Worm (Caenorhabditis elegans): Measurements from ENCODE around the gene W04G3.7.

DNA sequence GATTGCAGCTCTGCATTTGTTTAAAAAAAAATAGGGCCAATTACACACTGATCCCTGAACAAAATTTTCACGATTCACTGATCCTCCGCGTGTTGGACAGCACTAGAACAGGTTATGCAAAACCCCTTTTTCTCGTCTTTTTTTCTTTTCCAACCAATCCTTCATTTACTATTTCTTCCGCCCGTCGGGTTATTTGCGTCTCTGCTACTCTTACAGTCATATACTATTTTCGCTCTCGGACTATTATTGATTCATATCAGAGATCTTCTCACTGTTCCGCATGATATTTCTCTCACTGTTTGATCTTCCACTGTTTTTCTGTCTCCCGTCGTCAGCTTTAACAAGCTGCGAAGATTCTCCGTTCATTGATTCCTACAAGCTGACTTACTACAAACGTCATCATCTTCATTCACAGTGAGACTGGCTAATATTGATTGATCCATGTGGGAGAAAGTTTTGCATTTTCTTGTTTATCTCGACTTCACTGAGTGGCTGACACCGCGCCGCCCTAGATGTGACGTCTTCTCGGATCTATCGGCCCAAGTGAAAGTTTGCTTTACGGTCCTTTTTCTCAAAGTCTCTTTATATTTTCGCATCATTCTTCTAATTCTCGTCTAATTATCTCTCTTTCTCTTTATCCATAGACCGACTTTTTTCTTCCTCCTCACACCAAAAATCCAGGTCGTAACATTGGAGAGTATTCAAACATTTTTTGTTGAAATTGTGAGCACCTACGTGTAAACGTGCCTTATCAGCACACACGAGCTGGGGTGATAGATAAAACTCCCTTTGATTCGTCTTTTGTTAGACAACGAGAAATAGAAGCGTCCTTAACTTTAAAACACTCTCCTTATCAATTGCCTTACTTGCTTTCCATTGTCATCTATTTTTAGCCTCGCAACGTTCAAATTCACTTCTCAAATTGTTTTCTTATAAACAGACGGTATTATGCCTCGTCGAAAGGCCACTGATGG lies 48.7 kb downstream of the W04G3.7 start:
- no peak for TF ChIP-seq flh-1 (GFP tag; optimal IDR thresholded peaks at IDR 0.05)
- no peak for TF ChIP-seq nhr-28 (tag; optimal IDR thresholded peaks at IDR 0.05)
- TF ChIP-seq ceh-83 (GFP tag; optimal IDR thresholded peaks at IDR 0.05), result no peak
- TF ChIP-seq ces-1 (GFP tag; optimal IDR thresholded peaks at IDR 0.05), result no peak
- no peak for TF ChIP-seq mep-1 (tag; optimal IDR thresholded peaks at IDR 0.05)
- TF ChIP-seq unc-39 (tag; optimal IDR thresholded peaks at IDR 0.05), result no peak
- no peak for TF ChIP-seq hlh-1 (tag; optimal IDR thresholded peaks at IDR 0.05)
- no peak for TF ChIP-seq cnd-1 (tag; optimal IDR thresholded peaks at IDR 0.05)
